Worm (Caenorhabditis elegans): Measurements from ENCODE around the gene mnm-2.

DNA sequence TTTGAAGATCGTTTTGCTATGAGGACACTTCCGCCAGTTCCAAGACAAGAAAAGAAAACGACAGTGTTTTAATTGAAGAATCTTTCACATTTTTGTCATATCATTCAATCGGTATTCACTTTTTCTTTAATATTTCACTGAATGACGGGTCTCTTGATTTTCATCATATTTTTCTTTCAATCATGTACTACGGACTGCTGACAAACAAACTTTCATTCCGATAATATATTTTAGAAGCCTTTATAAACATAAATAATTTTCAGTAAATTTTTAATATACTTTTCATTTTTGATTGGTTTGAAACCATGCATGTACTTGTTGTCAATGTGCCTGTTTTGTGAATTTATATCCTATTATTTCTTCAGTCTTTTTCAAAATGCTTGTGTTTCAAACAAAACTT is 8.6 kb upstream of the mnm-2 start, which contains the start of gene clc-5:
- TF ChIP-seq ama-1 (optimal IDR thresholded peaks at IDR 0.05) (no peak), lin-13 (GFP tag; optimal IDR thresholded peaks at IDR 0.05) (no peak), egl-27 (tag; optimal IDR thresholded peaks at IDR 0.05) (no peak), nhr-28 (tag; optimal IDR thresholded peaks at IDR 0.05) (no peak), elt-3 (tag; optimal IDR thresholded peaks at IDR 0.05) (no peak), unc-62 (GFP tag; optimal IDR thresholded peaks at IDR 0.05) (no peak), mep-1 (tag; optimal IDR thresholded peaks at IDR 0.05) (no peak), egl-13 (tag; optimal IDR thresholded peaks at IDR 0.05) (no peak), ets-5 (GFP tag; IDR thresholded peaks at IDR 0.05) (no peak), fos-1 (tag; optimal IDR thresholded peaks at IDR 0.05) (no peak), snpc-4 (tag; optimal IDR thresholded peaks at IDR 0.05) (no peak), pqm-1 (tag; optimal IDR thresholded peaks at IDR 0.05) (no peak)

All from whole organism, L1 larva.